Fruit fly (Drosophila melanogaster): Measurements from ENCODE around the gene DEF8.

DNA sequence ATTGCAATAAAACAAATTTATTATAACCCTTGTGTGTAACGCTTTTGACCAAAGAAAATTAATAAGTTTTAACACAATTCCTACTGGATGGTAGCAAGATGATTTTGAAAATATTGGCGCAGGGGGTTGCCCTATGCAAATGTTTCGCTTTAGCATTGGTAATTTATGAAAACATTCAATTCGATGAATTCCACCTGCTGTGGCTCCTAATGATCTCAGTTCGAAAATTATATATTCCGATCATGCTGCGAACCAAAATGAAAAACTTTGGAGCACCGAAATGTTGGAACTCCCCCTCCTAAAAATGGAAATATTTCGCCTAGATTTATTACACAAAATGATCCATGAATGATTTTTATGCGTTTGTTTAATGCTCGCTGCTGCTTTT, 46.3 kb upstream of the DEF8 start:
- TF ChIP-seq psq (optimal IDR thresholded peaks at IDR 0.05) (no peak), Dll (optimal IDR thresholded peaks at IDR 0.05) (no peak), usp (GFP tag; optimal IDR thresholded peaks at IDR 0.05) (no peak), CG8478 (optimal IDR thresholded peaks at IDR 0.05) (no peak), EcR (GFP tag; optimal IDR thresholded peaks at IDR 0.05) (no peak), pan (optimal IDR thresholded peaks at IDR 0.05) (no peak)

Data from whole organism.